Worm (Caenorhabditis elegans) whole organism, L1 larva: ENCODE measurements around the gene dyn-1.
A peak's percentile ranks its signal among the peaks of the same experiment; 100 is the strongest.

Experiments
- C16A3.4 ChIP-seq: fragments of 150-350 bp; optimal IDR thresholded peaks from 2 replicates; lab custom pipeline; 2014; ENCODE audit warnings: missing biosample characterization, missing genetic modification characterization
- blmp-1 ChIP-seq: fragments of 150-350 bp; optimal IDR thresholded peaks from 2 replicates; lab custom pipeline; 2014; ENCODE audit warnings: missing biosample characterization, missing genetic modification characterization
- ceh-82 ChIP-seq, 3 experiments: fragments of 150-350 bp in 1 of 3; sonication (generic microtip) in 2 of 3; optimal IDR thresholded peaks; 2 replicates each; lab custom pipeline; 2014 to 2017; ENCODE audit warnings: missing biosample characterization in 3 of 3, missing genetic modification characterization in 3 of 3
- dpl-1 ChIP-seq, 3 experiments: fragments of 150-350 bp in 2 of 3; sonication (generic microtip) in 1 of 3; optimal IDR thresholded peaks; 2 replicates each; lab custom pipeline; 2014 to 2017; ENCODE audit warnings: missing biosample characterization in 3 of 3, missing genetic modification characterization in 3 of 3, missing genetic modification reagents in 3 of 3
- dsc-1 ChIP-seq: sonication (generic microtip); optimal IDR thresholded peaks from 2 replicates; lab custom pipeline; 2016; ENCODE audit warnings: mild to moderate bottlenecking, missing genetic modification characterization, missing compliant biosample characterization
- efl-1 ChIP-seq, 4 experiments: fragments of 150-350 bp; optimal IDR thresholded peaks in 3 of 4; peaks in 1 of 4; 1 replicate in 1 of 4; 2 replicates in 3 of 4; lab custom pipeline; 2014; ENCODE audit warnings: missing biosample characterization in 2 of 4, missing genetic modification characterization in 2 of 4, missing genetic modification reagents in 2 of 4
- efl-3 ChIP-seq: fragments of 200-800 bp; sonication (Bioruptor generic); optimal IDR thresholded peaks from 2 replicates; lab custom pipeline; 2018; ENCODE audit warnings: mild to moderate bottlenecking, missing genetic modification characterization, missing compliant biosample characterization
- elt-3 ChIP-seq, 6 experiments: fragments of 150-350 bp in 1 of 6; sonication (generic microtip); optimal IDR thresholded peaks; 2 replicates each; lab custom pipeline; 2017 to 2018; ENCODE audit warnings: missing biosample characterization in 6 of 6, missing genetic modification characterization in 6 of 6, inconsistent platforms in 1 of 6
- fkh-8 ChIP-seq: sonication (generic microtip); optimal IDR thresholded peaks from 2 replicates; lab custom pipeline; 2016; ENCODE audit warnings: mild to moderate bottlenecking, missing genetic modification characterization, missing compliant biosample characterization
- fos-1 ChIP-seq: fragments of 150-350 bp; optimal IDR thresholded peaks from 2 replicates; lab custom pipeline; 2014; ENCODE audit warnings: missing biosample characterization, missing genetic modification characterization
- hlh-17 ChIP-seq: fragments of 200-800 bp; sonication (Bioruptor generic); optimal IDR thresholded peaks from 2 replicates; lab custom pipeline; 2018; ENCODE audit warnings: missing genetic modification characterization, mild to moderate bottlenecking, missing compliant biosample characterization, moderate library complexity, borderline replicate concordance
- hpl-2 ChIP-seq: fragments of 150-350 bp; optimal IDR thresholded peaks from 2 replicates; lab custom pipeline; 2014; ENCODE audit warnings: missing biosample characterization, missing genetic modification reagents, missing genetic modification characterization
- jun-1 ChIP-seq: fragments of 150-350 bp; optimal IDR thresholded peaks from 2 replicates; lab custom pipeline; 2014; ENCODE audit warnings: missing biosample characterization, missing genetic modification reagents, missing genetic modification characterization
- lin-13 ChIP-seq: fragments of 150-350 bp; optimal IDR thresholded peaks from 2 replicates; lab custom pipeline; 2014; ENCODE audit warnings: missing biosample characterization, missing genetic modification reagents, missing genetic modification characterization
- lin-14 ChIP-seq: fragments of 200-800 bp; sonication (Bioruptor generic); optimal IDR thresholded peaks from 2 replicates; lab custom pipeline; 2018; ENCODE audit warnings: mild to moderate bottlenecking, missing genetic modification characterization, moderate library complexity, missing compliant biosample characterization
- lin-15B ChIP-seq: fragments of 150-350 bp; sonication (generic microtip); optimal IDR thresholded peaks from 3 replicates; lab custom pipeline; 2014; ENCODE audit warnings: missing biosample characterization, missing genetic modification characterization
- lin-35 ChIP-seq, 2 experiments: fragments of 150-350 bp; optimal IDR thresholded peaks; 2 replicates each; lab custom pipeline; 2014; ENCODE audit warnings: missing biosample characterization in 2 of 2, missing genetic modification characterization in 2 of 2, missing genetic modification reagents in 2 of 2
- lir-3 ChIP-seq: sonication (generic microtip); optimal IDR thresholded peaks from 2 replicates; lab custom pipeline; 2016; ENCODE audit warnings: mild to moderate bottlenecking, missing genetic modification characterization, moderate library complexity, missing compliant biosample characterization; ENCODE audit not compliant: poor library complexity
- lsy-2 ChIP-seq, 2 experiments: fragments of 150-350 bp; optimal IDR thresholded peaks; 2 replicates each; lab custom pipeline; 2014; ENCODE audit warnings: missing biosample characterization in 2 of 2, missing genetic modification characterization in 2 of 2
- mdl-1 ChIP-seq, 2 experiments: fragments of 150-350 bp; optimal IDR thresholded peaks; 2 replicates each; lab custom pipeline; 2014 to 2017; ENCODE audit warnings: missing biosample characterization in 2 of 2, missing genetic modification characterization in 2 of 2, inconsistent platforms in 1 of 2
- mef-2 ChIP-seq: fragments of 150-350 bp; optimal IDR thresholded peaks from 2 replicates; lab custom pipeline; 2014; ENCODE audit warnings: missing biosample characterization, missing genetic modification characterization
- mep-1 ChIP-seq: fragments of 150-350 bp; optimal IDR thresholded peaks from 2 replicates; lab custom pipeline; 2014; ENCODE audit warnings: missing biosample characterization, missing genetic modification characterization
- nhr-19 ChIP-seq: fragments of 200-800 bp; sonication (Bioruptor generic); conservative IDR thresholded peaks from 2 replicates; pipeline ENCODE4 v1.3.6; 2022; ENCODE audit warnings: missing genetic modification characterization, missing compliant biosample characterization
- nhr-20 ChIP-seq: sonication (generic microtip); optimal IDR thresholded peaks from 2 replicates; lab custom pipeline; 2016; ENCODE audit warnings: mild to moderate bottlenecking, missing genetic modification characterization, missing compliant biosample characterization
- nhr-47 ChIP-seq: sonication (generic microtip); optimal IDR thresholded peaks from 2 replicates; lab custom pipeline; 2016; ENCODE audit warnings: mild to moderate bottlenecking, missing genetic modification characterization, moderate library complexity, missing compliant biosample characterization
- nhr-71 ChIP-seq: sonication (generic microtip); optimal IDR thresholded peaks from 2 replicates; lab custom pipeline; 2016; ENCODE audit warnings: mild to moderate bottlenecking, missing genetic modification characterization, moderate library complexity, missing compliant biosample characterization
- nhr-77 ChIP-seq: fragments of 150-350 bp; optimal IDR thresholded peaks from 2 replicates; lab custom pipeline; 2014; ENCODE audit warnings: missing biosample characterization, missing genetic modification characterization
- nhr-84 ChIP-seq: sonication (generic microtip); optimal IDR thresholded peaks from 2 replicates; lab custom pipeline; 2017; ENCODE audit warnings: missing biosample characterization, missing genetic modification characterization
- nhr-85 ChIP-seq: sonication (generic microtip); peaks from one replicate; lab custom pipeline; 2016; ENCODE audit warnings: missing genetic modification characterization, inconsistent platforms, missing compliant biosample characterization
- nhr-90 ChIP-seq: sonication (generic microtip); optimal IDR thresholded peaks from 2 replicates; lab custom pipeline; 2016; ENCODE audit warnings: mild to moderate bottlenecking, missing genetic modification characterization, missing compliant biosample characterization; ENCODE audit not compliant: poor library complexity
- pax-3 ChIP-seq: fragments of 200-800 bp; sonication (Bioruptor generic); optimal IDR thresholded peaks from 2 replicates; lab custom pipeline; 2018; ENCODE audit warnings: mild to moderate bottlenecking, missing genetic modification characterization, moderate library complexity, missing compliant biosample characterization
- pqm-1 ChIP-seq: sonication (generic microtip); optimal IDR thresholded peaks from 3 replicates; lab custom pipeline; 2017; ENCODE audit warnings: missing biosample characterization, missing genetic modification characterization
- rnt-1 ChIP-seq: sonication (generic microtip); optimal IDR thresholded peaks from 2 replicates; lab custom pipeline; 2016; ENCODE audit warnings: mild to moderate bottlenecking, missing genetic modification characterization, moderate library complexity, missing compliant biosample characterization
- skn-1 ChIP-seq: fragments of 150-350 bp; optimal IDR thresholded peaks from 2 replicates; lab custom pipeline; 2014; ENCODE audit warnings: missing biosample characterization, missing genetic modification characterization
- snpc-4 ChIP-seq: fragments of 150-350 bp; optimal IDR thresholded peaks from 2 replicates; lab custom pipeline; 2014; ENCODE audit warnings: missing biosample characterization, missing genetic modification characterization
- snu-23 ChIP-seq: sonication (generic microtip); optimal IDR thresholded peaks from 2 replicates; lab custom pipeline; 2016; ENCODE audit warnings: missing genetic modification characterization, missing compliant biosample characterization
- sox-4 ChIP-seq: sonication (generic microtip); optimal IDR thresholded peaks from 2 replicates; lab custom pipeline; 2016; ENCODE audit warnings: missing genetic modification characterization, missing compliant biosample characterization
- swsn-7 ChIP-seq: sonication (generic microtip); optimal IDR thresholded peaks from 2 replicates; lab custom pipeline; 2016; ENCODE audit warnings: missing genetic modification characterization, missing compliant biosample characterization
- tbx-2 ChIP-seq: sonication (generic microtip); optimal IDR thresholded peaks from 2 replicates; lab custom pipeline; 2016; ENCODE audit warnings: missing genetic modification characterization, missing compliant biosample characterization
- unc-130 ChIP-seq: fragments of 150-350 bp; optimal IDR thresholded peaks from 2 replicates; lab custom pipeline; 2017; ENCODE audit warnings: missing biosample characterization, missing genetic modification characterization, inconsistent platforms
- unc-62 ChIP-seq: fragments of 150-350 bp; optimal IDR thresholded peaks from 2 replicates; lab custom pipeline; 2014; ENCODE audit warnings: missing biosample characterization, missing genetic modification reagents, missing genetic modification characterization
- xbp-1 ChIP-seq: sonication (generic microtip); optimal IDR thresholded peaks from 2 replicates; lab custom pipeline; 2016; ENCODE audit warnings: missing genetic modification characterization, missing compliant biosample characterization
- zag-1 ChIP-seq: fragments of 150-350 bp; optimal IDR thresholded peaks from 2 replicates; lab custom pipeline; 2014; ENCODE audit warnings: missing biosample characterization, missing genetic modification characterization
- zip-4 ChIP-seq: fragments of 200-800 bp; sonication (Bioruptor generic); optimal IDR thresholded peaks from 2 replicates; lab custom pipeline; 2018; ENCODE audit warnings: mild to moderate bottlenecking, missing genetic modification characterization, moderate library complexity, missing compliant biosample characterization

Gene dyn-1

DNA sequence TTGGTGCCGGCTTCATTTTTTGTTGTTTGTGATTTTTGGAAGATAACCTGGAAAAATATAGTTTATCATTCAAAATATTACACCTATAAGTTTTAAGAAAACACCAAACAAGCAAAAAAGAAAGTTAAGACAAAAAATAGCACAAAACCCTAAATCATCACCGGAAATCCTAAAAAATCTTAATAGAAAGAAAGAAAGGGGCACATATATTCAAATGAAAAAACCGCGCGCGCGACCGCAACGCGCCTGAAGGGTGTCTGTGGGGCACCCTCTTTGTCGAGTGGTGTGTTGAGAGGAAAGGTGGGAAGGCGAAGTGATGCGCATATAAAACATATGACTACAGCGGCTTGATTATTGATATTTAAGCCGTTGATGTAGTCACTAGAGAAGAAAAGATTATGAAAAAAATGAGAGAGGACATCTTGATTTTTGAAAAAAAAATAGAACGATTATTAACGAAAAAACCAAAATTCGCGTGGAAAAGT is 45.1 kb downstream of the dyn-1 start, which contains the start of gene K09E9.3:
Gene K09E9.3 (minus strand): TSS at position 51 of the 485 bp plus-strand sequence.
- no peak for TF ChIP-seq nhr-85
- peak; percentile 9 for TF ChIP-seq mep-1
- TF ChIP-seq fkh-8 (tag; lab: Kevin White, UChicago): peak; percentile 12
- peak; percentile 28 for TF ChIP-seq dsc-1 (tag; lab: Kevin White, UChicago)
- TF ChIP-seq nhr-47 (tag; lab: Kevin White, UChicago): peak; percentile 24
- TF ChIP-seq lin-14 (GFP tag; lab: Kevin White, UChicago): peak; percentile 14
- TF ChIP-seq pax-3 (tag; lab: Kevin White, UChicago): no peak
- TF ChIP-seq nhr-71 (tag; lab: Kevin White, UChicago): peak; percentile 14
- TF ChIP-seq skn-1 (tag; lab: Kevin White, UChicago): peak; percentile 16
- peak in 1 of 2 experiments; percentile 16 for TF ChIP-seq lsy-2 (tag; optimal IDR thresholded peaks at IDR 0.05; lab: Kevin White, UChicago)
- peak; percentile 17 for TF ChIP-seq nhr-20 (tag; lab: Kevin White, UChicago)
- no peak for TF ChIP-seq lir-3 (tag; lab: Kevin White, UChicago)
- peak in 1 of 2 experiments; percentile 11 for TF ChIP-seq lin-35 (GFP tag; optimal IDR thresholded peaks at IDR 0.05; lab: Kevin White, UChicago)
- TF ChIP-seq snu-23 (GFP tag; lab: Kevin White, UChicago): peak; percentile 14
- TF ChIP-seq zip-4 (GFP tag; lab: Kevin White, UChicago): no peak

DNA sequence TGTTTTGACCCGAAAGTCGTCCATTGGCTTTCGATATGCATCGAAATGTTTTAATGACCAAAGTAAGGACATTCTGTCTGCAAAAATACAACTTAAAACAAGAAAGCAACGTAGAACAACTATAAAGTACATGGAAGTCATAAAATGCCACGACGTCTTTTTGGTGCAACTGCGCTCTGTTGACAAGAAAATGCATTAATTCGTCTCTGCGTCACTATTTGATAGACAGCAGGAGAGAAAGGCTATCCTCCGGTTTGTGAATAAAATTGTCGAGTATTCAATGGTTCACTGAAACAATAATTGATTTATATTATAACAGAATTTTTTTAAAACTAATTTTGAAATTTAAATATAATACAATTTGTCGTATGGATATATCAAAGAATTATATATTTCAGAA is 47.8 kb downstream of the dyn-1 start, which contains the start of gene ergi-3:
Gene ergi-3 (minus strand): TSS at position 311 of the 400 bp plus-strand sequence.
- TF ChIP-seq lin-35 (GFP tag; optimal IDR thresholded peaks at IDR 0.05; lab: Kevin White, UChicago) (peak; percentile 49 to 78), nhr-90 (peak; percentile 23), swsn-7 (peak; percentile 56), dsc-1 (tag; lab: Kevin White, UChicago) (peak; percentile 46), snpc-4 (peak; percentile 47), nhr-47 (tag; lab: Kevin White, UChicago) (peak; percentile 54), nhr-71 (tag; lab: Kevin White, UChicago) (peak; percentile 67), jun-1 (tag; lab: Kevin White, UChicago) (peak; percentile 5), ceh-82 (tag; optimal IDR thresholded peaks at IDR 0.05; lab: Kevin White, UChicago) (peak in 2 of 3 experiments; percentile 1 to 79), nhr-84 (peak; percentile 29), zip-4 (GFP tag; lab: Kevin White, UChicago) (no peak), mef-2 (tag; lab: Kevin White, UChicago) (no peak), nhr-85 (no peak), nhr-20 (tag; lab: Kevin White, UChicago) (peak; percentile 64), hlh-17 (GFP tag; lab: Kevin White, UChicago) (no peak), sox-4 (tag; lab: Kevin White, UChicago) (no peak), nhr-77 (peak; percentile 12), pqm-1 (tag; lab: Kevin White, UChicago) (no peak), efl-3 (GFP tag; lab: Kevin White, UChicago) (no peak), snu-23 (GFP tag; lab: Kevin White, UChicago) (peak; percentile 78), unc-130 (peak; percentile 82), lir-3 (tag; lab: Kevin White, UChicago) (no peak), mep-1 (peak; percentile 86), xbp-1 (tag; lab: Kevin White, UChicago) (peak; percentile 69), elt-3 (tag; optimal IDR thresholded peaks at IDR 0.05; lab: Kevin White, UChicago) (peak in 2 of 6 experiments; percentile 23 to 48), zag-1 (tag; lab: Kevin White, UChicago) (peak; percentile 12), rnt-1 (peak; percentile 17), dpl-1 (GFP tag; optimal IDR thresholded peaks at IDR 0.05; lab: Kevin White, UChicago) (peak in 2 of 3 experiments; percentile 28 to 57), skn-1 (tag; lab: Kevin White, UChicago) (peak; percentile 40), lin-15B (tag; lab: Kevin White, UChicago) (peak; percentile 58), lsy-2 (tag; optimal IDR thresholded peaks at IDR 0.05; lab: Kevin White, UChicago) (peak; percentile 47 to 82), C16A3.4 (tag; lab: Kevin White, UChicago) (peak; percentile 73), efl-1 (optimal IDR thresholded peaks at IDR 0.05; lab: Kevin White, UChicago) (peak; percentile 34 to 51), efl-1 (GFP tag; optimal IDR thresholded peaks at IDR 0.05 in 1 of 2; lab: Kevin White, UChicago) (peak; percentile 9 to 77), fkh-8 (tag; lab: Kevin White, UChicago) (peak; percentile 15), mdl-1 (tag; optimal IDR thresholded peaks at IDR 0.05; lab: Kevin White, UChicago) (peak in 1 of 2 experiments; percentile 60), lin-14 (GFP tag; lab: Kevin White, UChicago) (peak; percentile 92), unc-62 (GFP tag; lab: Kevin White, UChicago) (no peak), lin-13 (GFP tag; lab: Kevin White, UChicago) (peak; percentile 27), hpl-2 (GFP tag; lab: Kevin White, UChicago) (peak; percentile 35), fos-1 (peak; percentile 28), blmp-1 (tag; lab: Kevin White, UChicago) (peak; percentile 80), tbx-2 (tag; lab: Kevin White, UChicago) (peak; percentile 30), nhr-19 (0 out of 2 replicates have a peak, but pooled peaks have one; percentile 16)
- TF ChIP-seq, all 84 proteins: peak for 34
